Fruit fly (Drosophila melanogaster) whole organism, pupa: Measurements from ENCODE around the gene CG13044.

ENCODE experiments used
- CG32121 ChIP-seq: fragments of 200-800 bp; sonication (Bioruptor generic); IDR thresholded peaks from 2 replicates; pipeline ENCODE4 v1.3.6; 2022; ENCODE audit warnings: missing biosample characterization, missing genetic modification characterization
- CG4496 ChIP-seq: fragments of 200-800 bp; sonication (Bioruptor generic); IDR thresholded peaks from 3 replicates; pipeline ENCODE4 v1.3.6; 2022; ENCODE audit warnings: missing biosample characterization, missing genetic modification characterization
- CG8159 ChIP-seq: fragments of 200-800 bp; sonication (Bioruptor generic); optimal IDR thresholded peaks from 3 replicates; lab custom pipeline; 2018; ENCODE audit warnings: missing biosample characterization, mild to moderate bottlenecking, missing genetic modification characterization, moderate library complexity
- CG8301 ChIP-seq: fragments of 200-800 bp; sonication (Bioruptor generic); optimal IDR thresholded peaks from 2 replicates; lab custom pipeline; 2018; ENCODE audit warnings: missing biosample characterization, mild to moderate bottlenecking, missing genetic modification characterization
- CG9948 ChIP-seq: fragments of 200-800 bp; sonication (Bioruptor generic); optimal IDR thresholded peaks from 2 replicates; lab custom pipeline; 2018; ENCODE audit warnings: missing biosample characterization, mild to moderate bottlenecking, missing genetic modification characterization, moderate library complexity
- D1 ChIP-seq: fragments of 200-800 bp; sonication (Bioruptor generic); optimal IDR thresholded peaks from 2 replicates; lab custom pipeline; 2018; ENCODE audit warnings: missing biosample characterization, mild to moderate bottlenecking, missing genetic modification characterization, moderate library complexity
- EcR ChIP-seq: fragments of 200-800 bp; sonication (Bioruptor generic); optimal IDR thresholded peaks from 3 replicates; lab custom pipeline; 2019; ENCODE audit warnings: missing biosample characterization, missing genetic modification characterization, mild to moderate bottlenecking, moderate library complexity, missing genetic modification reagents
- Ets98B ChIP-seq: fragments of 200-800 bp; sonication (Bioruptor generic); IDR thresholded peaks from 2 replicates; pipeline ENCODE4 v1.3.6; 2022; ENCODE audit warnings: missing biosample characterization, missing genetic modification characterization
- Pif1B ChIP-seq: fragments of 200-800 bp; sonication (Bioruptor generic); optimal IDR thresholded peaks from 3 replicates; lab custom pipeline; 2016; ENCODE audit warnings: missing biosample characterization, missing genetic modification characterization
- Snoo ChIP-seq: fragments of 200-800 bp; sonication (Bioruptor generic); optimal IDR thresholded peaks from 3 replicates; lab custom pipeline; 2017; ENCODE audit warnings: missing biosample characterization, mild to moderate bottlenecking, missing genetic modification characterization, inconsistent platforms
- fd96Ca ChIP-seq: fragments of 200-800 bp; sonication (Bioruptor generic); IDR thresholded peaks from 3 replicates; pipeline ENCODE4 v1.3.6; 2022; ENCODE audit warnings: missing biosample characterization, missing genetic modification characterization
- gl ChIP-seq: fragments of 200-800 bp; sonication (Bioruptor generic); optimal IDR thresholded peaks from 2 replicates; lab custom pipeline; 2018; ENCODE audit warnings: missing biosample characterization, mild to moderate bottlenecking, missing genetic modification characterization
- rn ChIP-seq: fragments of 200-800 bp; sonication (Bioruptor generic); IDR thresholded peaks from 2 replicates; pipeline ENCODE4 v1.3.6; 2022; ENCODE audit warnings: missing biosample characterization, missing genetic modification characterization

dm6 chr3L:16327776-16328175 lies 24.8 kb upstream of the CG13044 start, which contains the start of gene CG13038:
- TF ChIP-seq CG8159 (tag; lab: Kevin White, UChicago) (no peak), Snoo (no peak), CG9948 (tag; lab: Kevin White, UChicago) (no peak), D1 (tag; lab: Kevin White, UChicago) (no peak), EcR (GFP tag; lab: Kevin White, UChicago) (no peak), Pif1B (GFP tag; lab: Kevin White, UChicago) (no peak), rn (no peak), CG8301 (tag; lab: Kevin White, UChicago) (no peak), CG32121 (GFP tag; lab: Robert Waterston, UW) (no peak; the same call in 1 of the 2 replicates), gl (no peak), Ets98B (GFP tag; lab: Robert Waterston, UW) (peak; percentile 66), fd96Ca (peak; percentile 59; the same call in 1 of the 3 replicates), CG4496 (GFP tag; lab: Robert Waterston, UW) (peak; percentile 63)
